Worm (Caenorhabditis elegans): ENCODE results near the gene aqp-2.

aqp-2 gene

ce11 chrII:9211684-9212083 is 50.1 kb downstream of the aqp-2 start:
- TF ChIP-seq ceh-39 (tag; optimal IDR thresholded peaks at IDR 0.05), result no peak
- no peak for TF ChIP-seq flh-1 (GFP tag; optimal IDR thresholded peaks at IDR 0.05)
- no peak for TF ChIP-seq mep-1 (tag; optimal IDR thresholded peaks at IDR 0.05)
- no peak for TF ChIP-seq ces-1 (GFP tag; optimal IDR thresholded peaks at IDR 0.05)
- no peak for TF ChIP-seq cnd-1 (tag; optimal IDR thresholded peaks at IDR 0.05)
- no peak for TF ChIP-seq snpc-4 (tag; optimal IDR thresholded peaks at IDR 0.05)
- TF ChIP-seq hlh-1 (tag; optimal IDR thresholded peaks at IDR 0.05), result no peak

ce11 chrII:9210076-9210475 is 51.7 kb downstream of the aqp-2 start, which contains the start of gene ZK1067.4:
Gene ZK1067.4, plus strand, starts transcription at chrII:9210376.
- TF ChIP-seq lin-13 (tag; optimal IDR thresholded peaks at IDR 0.05), result no peak
- no peak for TF ChIP-seq hlh-1 (tag; optimal IDR thresholded peaks at IDR 0.05)
- TF ChIP-seq ceh-39 (tag; optimal IDR thresholded peaks at IDR 0.05), result no peak
- TF ChIP-seq mls-2 (tag; optimal IDR thresholded peaks at IDR 0.05), result no peak
- no peak for TF ChIP-seq nhr-237 (tag; optimal IDR thresholded peaks at IDR 0.05)
- TF ChIP-seq lsy-2 (tag; optimal IDR thresholded peaks at IDR 0.05), result no peak

Data from whole organism, mixed stage, embryonic.